Fruit fly (Drosophila melanogaster) whole organism, prepupa: ENCODE data around the gene CG42833.

ENCODE experiments used
- CG6163 ChIP-seq: fragments of 200-800 bp; sonication (Bioruptor generic); IDR thresholded peaks from 3 replicates; pipeline ENCODE4 v1.3.6; 2022; ENCODE audit warnings: missing biosample characterization, missing genetic modification characterization
- CG8632 ChIP-seq: fragments of 200-800 bp; sonication (Bioruptor generic); optimal IDR thresholded peaks from 3 replicates; lab custom pipeline; 2016; ENCODE audit warnings: missing biosample characterization, missing genetic modification characterization
- Eip93F ChIP-seq: fragments of 200-800 bp; sonication (Bioruptor generic); optimal IDR thresholded peaks from 2 replicates; lab custom pipeline; 2016; ENCODE audit warnings: missing biosample characterization, mild to moderate bottlenecking, missing genetic modification characterization
- cyc ChIP-seq: fragments of 200-800 bp; sonication (Bioruptor generic); optimal IDR thresholded peaks from 3 replicates; lab custom pipeline; 2016; ENCODE audit warnings: missing biosample characterization, missing genetic modification characterization

DNA sequence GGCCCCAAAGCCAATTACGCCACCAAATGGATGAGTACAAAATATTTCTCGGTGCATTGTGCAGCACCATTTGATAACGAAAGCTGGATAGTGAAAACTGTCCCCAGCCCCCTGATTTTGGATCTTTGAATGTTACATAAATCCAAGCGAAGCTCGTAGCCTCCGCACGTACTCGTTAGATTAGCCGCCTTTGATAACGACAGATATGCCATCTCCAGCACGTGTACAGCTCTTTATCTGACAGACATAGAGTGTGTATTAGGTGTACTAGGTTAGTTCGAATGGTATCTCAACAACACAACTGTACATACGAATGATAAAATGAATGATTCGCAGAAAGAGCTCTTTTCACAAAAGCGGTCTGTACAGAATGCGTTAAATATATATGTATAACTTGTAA is 3.6 kb upstream of the CG42833 start:
- TF ChIP-seq CG8632 (GFP tag; lab: Kevin White, UChicago) (no peak), Eip93F (GFP tag; lab: Kevin White, UChicago) (no peak), CG6163 (GFP tag; lab: Robert Waterston, UW) (no peak), cyc (GFP tag; lab: Kevin White, UChicago) (no peak)
